Worm (Caenorhabditis elegans) whole organism, early embryonic: ENCODE results near the gene nfya-1.

Experiments
- B0310.2 ChIP-seq: sonication (generic microtip); optimal IDR thresholded peaks from 2 replicates; lab custom pipeline; 2016; ENCODE audit warnings: mild to moderate bottlenecking, missing genetic modification characterization, missing compliant biosample characterization
- F13C5.2 ChIP-seq: sonication (generic microtip); optimal IDR thresholded peaks from 2 replicates; lab custom pipeline; 2017; ENCODE audit warnings: mild to moderate bottlenecking, missing genetic modification characterization, inconsistent platforms, missing compliant biosample characterization
- aly-1 ChIP-seq: sonication (generic microtip); optimal IDR thresholded peaks from 2 replicates; lab custom pipeline; 2016; ENCODE audit warnings: missing genetic modification characterization, missing compliant biosample characterization
- ama-1 ChIP-seq: fragments of 150-350 bp; optimal IDR thresholded peaks from 2 replicates; lab custom pipeline; 2014
- ceh-13 ChIP-seq: fragments of 200-800 bp; sonication (Bioruptor generic); optimal IDR thresholded peaks from 2 replicates; lab custom pipeline; 2018; ENCODE audit warnings: mild to moderate bottlenecking, missing genetic modification characterization, missing compliant biosample characterization
- ceh-36 ChIP-seq: sonication (generic microtip); optimal IDR thresholded peaks from 2 replicates; lab custom pipeline; 2016; ENCODE audit warnings: missing genetic modification characterization, inconsistent platforms, missing compliant biosample characterization
- ets-7 ChIP-seq: sonication (generic microtip); optimal IDR thresholded peaks from 2 replicates; lab custom pipeline; 2016; ENCODE audit warnings: missing genotype, missing genetic modification characterization, missing compliant biosample characterization
- flt-1 ChIP-seq: fragments of 200-800 bp; sonication (Bioruptor generic); IDR thresholded peaks from 2 replicates; pipeline ENCODE4 v1.3.6; 2022; ENCODE audit warnings: missing genetic modification characterization, missing compliant biosample characterization
- hmbx-1 ChIP-seq: sonication (generic microtip); optimal IDR thresholded peaks from 2 replicates; lab custom pipeline; 2016; ENCODE audit warnings: mild to moderate bottlenecking, missing genetic modification characterization, missing compliant biosample characterization
- hmg-4 ChIP-seq: fragments of 200-800 bp; sonication (Bioruptor generic); optimal IDR thresholded peaks from 2 replicates; lab custom pipeline; 2018; ENCODE audit warnings: mild to moderate bottlenecking, missing genetic modification characterization, missing compliant biosample characterization
- hnd-1 ChIP-seq: sonication (generic microtip); optimal IDR thresholded peaks from 2 replicates; lab custom pipeline; 2016; ENCODE audit warnings: missing genetic modification characterization, missing compliant biosample characterization
- pes-1 ChIP-seq: fragments of 200-800 bp; sonication (Bioruptor generic); IDR thresholded peaks from 2 replicates; pipeline ENCODE4 v1.3.6; 2022; ENCODE audit warnings: missing genetic modification reagents, missing genetic modification characterization, missing compliant biosample characterization
- scrt-1 ChIP-seq: fragments of 200-800 bp; sonication (Bioruptor generic); IDR thresholded peaks from 2 replicates; pipeline ENCODE4 v1.3.6; 2022; ENCODE audit warnings: missing genetic modification characterization, missing compliant biosample characterization
- sea-1 ChIP-seq: fragments of 200-800 bp; sonication (Bioruptor generic); conservative IDR thresholded peaks from 2 replicates; pipeline ENCODE4 v1.3.6; 2022; ENCODE audit warnings: missing genetic modification characterization, missing compliant biosample characterization
- tbx-11 ChIP-seq: fragments of 200-800 bp; sonication (Bioruptor generic); IDR thresholded peaks from 2 replicates; pipeline ENCODE4 v1.3.6; 2022; ENCODE audit warnings: missing genetic modification characterization, missing compliant biosample characterization
- tbx-37 ChIP-seq: fragments of 200-800 bp; sonication (Bioruptor generic); conservative IDR thresholded peaks from 2 replicates; pipeline ENCODE4 v1.3.6; 2022; ENCODE audit warnings: missing genetic modification reagents, missing genetic modification characterization, missing compliant biosample characterization
- tra-4 ChIP-seq: sonication (generic microtip); optimal IDR thresholded peaks from 2 replicates; lab custom pipeline; 2017; ENCODE audit warnings: missing genetic modification characterization, missing compliant biosample characterization

nfya-1 gene

ce11 chrX:11983576-11984061 is 37.0 kb upstream of the nfya-1 start, which contains the start of gene C49F5.3:
Gene C49F5.3 (minus strand): TSS chrX:11983626.
- no peak for TF ChIP-seq pes-1 (GFP tag; lab: Robert Waterston, UW)
- no peak for TF ChIP-seq flt-1 (GFP tag; lab: Robert Waterston, UW)
- no peak for TF ChIP-seq hmbx-1 (tag; lab: Kevin White, UChicago)
- no peak for TF ChIP-seq B0310.2 (tag; lab: Kevin White, UChicago)

ce11 chrX:11982065-11982464 is 35.4 kb upstream of the nfya-1 start, which contains the start of gene nhr-167:
Gene nhr-167 (minus strand): TSS chrX:11982085.
- TF ChIP-seq tbx-37 (no peak), flt-1 (GFP tag; lab: Robert Waterston, UW) (no peak), ets-7 (tag; lab: Kevin White, UChicago) (no peak), hmbx-1 (tag; lab: Kevin White, UChicago) (no peak), aly-1 (tag; lab: Kevin White, UChicago) (no peak), hmg-4 (no peak), pes-1 (GFP tag; lab: Robert Waterston, UW) (no peak)

ce11 chrX:11974629-11975085 is 28.0 kb upstream of the nfya-1 start, which contains the start of gene set-6:
Gene set-6 (minus strand): TSS chrX:11974679.
- no peak for TF ChIP-seq sea-1 (GFP tag; lab: Robert Waterston, UW)
- no peak for TF ChIP-seq F13C5.2 (tag; lab: Kevin White, UChicago)
- no peak for TF ChIP-seq ets-7 (tag; lab: Kevin White, UChicago)
- TF ChIP-seq ceh-36, result no peak
- no peak for TF ChIP-seq hmbx-1 (tag; lab: Kevin White, UChicago)
- TF ChIP-seq hmg-4, result no peak
- TF ChIP-seq tbx-37, result no peak
- TF ChIP-seq ama-1, result no peak
- TF ChIP-seq flt-1 (GFP tag; lab: Robert Waterston, UW), result no peak
- no peak for TF ChIP-seq ceh-13 (GFP tag; lab: Kevin White, UChicago)
- TF ChIP-seq pes-1 (GFP tag; lab: Robert Waterston, UW), result no peak
- TF ChIP-seq aly-1 (tag; lab: Kevin White, UChicago), result no peak
- no peak for TF ChIP-seq scrt-1 (GFP tag; lab: Robert Waterston, UW)

ce11 chrX:11971323-11971722 is 24.7 kb upstream of the nfya-1 start:
- no peak for TF ChIP-seq ceh-36
- no peak for TF ChIP-seq hnd-1 (tag; lab: Kevin White, UChicago)
- no peak for TF ChIP-seq sea-1 (GFP tag; lab: Robert Waterston, UW)
- no peak for TF ChIP-seq aly-1 (tag; lab: Kevin White, UChicago)
- TF ChIP-seq tbx-37, result no peak
- TF ChIP-seq F13C5.2 (tag; lab: Kevin White, UChicago), result no peak
- no peak for TF ChIP-seq tbx-11 (GFP tag; lab: Robert Waterston, UW)
- TF ChIP-seq B0310.2 (tag; lab: Kevin White, UChicago), result no peak
- TF ChIP-seq ama-1, result no peak
- TF ChIP-seq ets-7 (tag; lab: Kevin White, UChicago), result no peak
- TF ChIP-seq scrt-1 (GFP tag; lab: Robert Waterston, UW), result no peak
- no peak for TF ChIP-seq flt-1 (GFP tag; lab: Robert Waterston, UW)
- TF ChIP-seq ceh-13 (GFP tag; lab: Kevin White, UChicago), result no peak

DNA sequence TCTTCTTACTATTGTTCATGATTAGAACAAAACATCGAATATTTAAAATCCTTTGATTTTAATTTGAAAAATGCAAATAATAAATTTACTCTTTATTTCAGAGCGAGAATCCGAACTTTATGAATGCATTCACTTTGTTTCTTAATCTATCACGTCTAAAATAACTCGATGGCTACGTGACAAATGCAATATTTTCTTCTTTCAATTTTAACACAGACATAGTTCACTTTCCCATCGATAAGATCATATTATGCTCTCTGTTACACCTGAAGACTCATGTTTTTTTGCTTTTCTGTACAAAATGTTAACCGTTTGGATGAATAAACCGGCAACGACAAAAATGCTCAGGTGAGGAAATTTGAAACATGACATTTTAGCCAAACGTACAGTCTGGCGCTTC is 22.9 kb upstream of the nfya-1 start:
- TF ChIP-seq hnd-1 (tag; lab: Kevin White, UChicago) (no peak), scrt-1 (GFP tag; lab: Robert Waterston, UW) (no peak), flt-1 (GFP tag; lab: Robert Waterston, UW) (no peak), sea-1 (GFP tag; lab: Robert Waterston, UW) (no peak), tbx-11 (GFP tag; lab: Robert Waterston, UW) (no peak), aly-1 (tag; lab: Kevin White, UChicago) (no peak), pes-1 (GFP tag; lab: Robert Waterston, UW) (no peak), ama-1 (no peak), hmbx-1 (tag; lab: Kevin White, UChicago) (no peak), B0310.2 (tag; lab: Kevin White, UChicago) (no peak), ceh-13 (GFP tag; lab: Kevin White, UChicago) (no peak), ets-7 (tag; lab: Kevin White, UChicago) (no peak), hmg-4 (no peak), F13C5.2 (tag; lab: Kevin White, UChicago) (no peak), ceh-36 (no peak), tra-4 (tag; lab: Kevin White, UChicago) (no peak), tbx-37 (no peak)

DNA sequence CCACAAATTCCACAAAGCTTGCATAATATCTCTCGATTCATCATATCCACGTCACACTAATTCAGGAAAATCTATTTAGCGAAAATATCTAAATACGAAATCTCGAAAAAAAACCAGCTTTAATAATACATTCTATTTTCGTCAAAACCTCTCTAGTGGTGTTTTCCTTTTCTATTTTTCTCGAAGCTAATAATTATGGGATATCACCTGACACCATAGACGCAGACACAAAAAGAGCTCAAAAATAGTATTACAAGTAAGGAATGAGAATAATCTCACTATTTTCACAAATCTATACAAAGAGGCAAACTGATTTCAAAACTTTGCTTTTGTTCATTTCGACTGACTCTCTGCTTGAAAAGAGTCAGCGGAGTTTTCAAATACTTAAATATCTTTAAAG is 22.4 kb upstream of the nfya-1 start:
- TF ChIP-seq sea-1 (GFP tag; lab: Robert Waterston, UW) (no peak), ceh-36 (no peak), ceh-13 (GFP tag; lab: Kevin White, UChicago) (no peak), hmbx-1 (tag; lab: Kevin White, UChicago) (no peak), scrt-1 (GFP tag; lab: Robert Waterston, UW) (no peak)

ce11 chrX:11968024-11968598 is 21.5 kb upstream of the nfya-1 start:
- TF ChIP-seq tbx-37 (no peak), tra-4 (tag; lab: Kevin White, UChicago) (no peak), hmbx-1 (tag; lab: Kevin White, UChicago) (no peak), tbx-11 (GFP tag; lab: Robert Waterston, UW) (no peak), flt-1 (GFP tag; lab: Robert Waterston, UW) (no peak), hnd-1 (tag; lab: Kevin White, UChicago) (no peak), ama-1 (no peak), ceh-13 (GFP tag; lab: Kevin White, UChicago) (no peak), sea-1 (GFP tag; lab: Robert Waterston, UW) (no peak), B0310.2 (tag; lab: Kevin White, UChicago) (no peak), aly-1 (tag; lab: Kevin White, UChicago) (no peak)
